Worm (Caenorhabditis elegans) whole organism, L2 larva: ENCODE data around the gene sos-1.
"Not testable (repeated sequence)": the region's sequence is repeated elsewhere in the genome, so short reads cannot be mapped to it uniquely, and the experiment has no call there.

Experiments used
- C34F6.9 ChIP-seq: fragments of 150-350 bp; optimal IDR thresholded peaks from 2 replicates; lab custom pipeline; 2014; ENCODE audit warnings: missing biosample characterization, missing genetic modification characterization
- F13H6.1 ChIP-seq: sonication (generic microtip); optimal IDR thresholded peaks from 2 replicates; lab custom pipeline; 2016; ENCODE audit warnings: missing genetic modification characterization, missing compliant biosample characterization
- R02D3.7 ChIP-seq: fragments of 150-350 bp; optimal IDR thresholded peaks from 2 replicates; lab custom pipeline; 2014; ENCODE audit warnings: missing biosample characterization, missing genetic modification characterization
- Y55F3AM.14 ChIP-seq: fragments of 200-800 bp; sonication (Bioruptor generic); optimal IDR thresholded peaks from 2 replicates; lab custom pipeline; 2018; ENCODE audit warnings: mild to moderate bottlenecking, missing genetic modification characterization, missing compliant biosample characterization
- ZK546.5 ChIP-seq: sonication (generic microtip); optimal IDR thresholded peaks from 2 replicates; lab custom pipeline; 2017; ENCODE audit warnings: missing biosample characterization, missing genetic modification characterization
- aly-2 ChIP-seq: fragments of 150-350 bp; optimal IDR thresholded peaks from 2 replicates; lab custom pipeline; 2014; ENCODE audit warnings: missing biosample characterization, missing genetic modification characterization
- blmp-1 ChIP-seq: sonication (generic microtip); optimal IDR thresholded peaks from 2 replicates; lab custom pipeline; 2017; ENCODE audit warnings: missing genetic modification characterization, mild to moderate bottlenecking, missing compliant biosample characterization, antibody characterized with exemption, moderate library complexity; ENCODE audit not compliant: insufficient read depth
- ceh-16 ChIP-seq: fragments of 150-350 bp; optimal IDR thresholded peaks from 2 replicates; lab custom pipeline; 2014; ENCODE audit warnings: missing biosample characterization, missing genetic modification characterization
- crh-2 ChIP-seq: sonication (generic microtip); optimal IDR thresholded peaks from 2 replicates; lab custom pipeline; 2017; ENCODE audit warnings: missing biosample characterization, missing genetic modification characterization
- dmd-4 ChIP-seq: sonication (generic microtip); optimal IDR thresholded peaks from 2 replicates; lab custom pipeline; 2017; ENCODE audit warnings: missing biosample characterization, missing genetic modification characterization
- egl-27 ChIP-seq: sonication (generic microtip); optimal IDR thresholded peaks from 3 replicates; lab custom pipeline; 2017; ENCODE audit warnings: missing biosample characterization, missing genetic modification reagents, missing genetic modification characterization
- elt-1 ChIP-seq: fragments of 150-350 bp; optimal IDR thresholded peaks from 2 replicates; lab custom pipeline; 2014; ENCODE audit warnings: missing biosample characterization, missing genetic modification characterization
- elt-3 ChIP-seq: sonication (generic microtip); optimal IDR thresholded peaks from 2 replicates; lab custom pipeline; 2017; ENCODE audit warnings: missing biosample characterization, missing genetic modification characterization
- fos-1 ChIP-seq: fragments of 150-350 bp; optimal IDR thresholded peaks from 2 replicates; lab custom pipeline; 2014; ENCODE audit warnings: missing biosample characterization, missing genetic modification characterization
- gmeb-1 ChIP-seq: fragments of 150-350 bp; optimal IDR thresholded peaks from 2 replicates; lab custom pipeline; 2014; ENCODE audit warnings: missing biosample characterization, missing genetic modification characterization
- lin-13 ChIP-seq: fragments of 150-350 bp; optimal IDR thresholded peaks from 2 replicates; lab custom pipeline; 2014; ENCODE audit warnings: missing biosample characterization, missing genetic modification reagents, missing genetic modification characterization
- lin-39 ChIP-seq: fragments of 150-350 bp; optimal IDR thresholded peaks from 2 replicates; lab custom pipeline; 2014; ENCODE audit warnings: missing biosample characterization, missing genetic modification reagents, missing genetic modification characterization
- lsy-2 ChIP-seq, 2 experiments: fragments of 150-350 bp in 1 of 2; sonication (generic microtip) in 1 of 2; optimal IDR thresholded peaks; 2 replicates each; lab custom pipeline; 2014 to 2017; ENCODE audit warnings: missing biosample characterization in 2 of 2, missing genetic modification characterization in 2 of 2
- mab-5 ChIP-seq: fragments of 150-350 bp; optimal IDR thresholded peaks from 2 replicates; lab custom pipeline; 2014; ENCODE audit warnings: missing biosample characterization, missing genetic modification characterization
- mbf-1 ChIP-seq: sonication (generic microtip); optimal IDR thresholded peaks from 2 replicates; lab custom pipeline; 2017; ENCODE audit warnings: missing biosample characterization, missing genetic modification characterization
- nhr-10 ChIP-seq: sonication (generic microtip); optimal IDR thresholded peaks from 2 replicates; lab custom pipeline; 2017; ENCODE audit warnings: missing biosample characterization, missing genetic modification characterization
- nhr-12 ChIP-seq: fragments of 150-350 bp; optimal IDR thresholded peaks from 2 replicates; lab custom pipeline; 2014; ENCODE audit warnings: missing biosample characterization, missing genetic modification characterization
- nhr-129 ChIP-seq: fragments of 150-350 bp; optimal IDR thresholded peaks from 2 replicates; lab custom pipeline; 2014; ENCODE audit warnings: missing biosample characterization, missing genetic modification characterization
- nhr-21 ChIP-seq: fragments of 150-350 bp; optimal IDR thresholded peaks from 2 replicates; lab custom pipeline; 2014; ENCODE audit warnings: missing biosample characterization, missing genetic modification characterization
- nhr-237 ChIP-seq: fragments of 150-350 bp; optimal IDR thresholded peaks from 2 replicates; lab custom pipeline; 2014; ENCODE audit warnings: missing biosample characterization, missing genetic modification characterization
- nhr-25 ChIP-seq: fragments of 150-350 bp; sonication (generic microtip); optimal IDR thresholded peaks from 3 replicates; lab custom pipeline; 2014; ENCODE audit warnings: missing biosample characterization, missing genetic modification characterization
- nhr-6 ChIP-seq: fragments of 150-350 bp; optimal IDR thresholded peaks from 2 replicates; lab custom pipeline; 2014; ENCODE audit warnings: missing biosample characterization, missing genetic modification characterization
- nhr-77 ChIP-seq: fragments of 150-350 bp; optimal IDR thresholded peaks from 2 replicates; lab custom pipeline; 2014; ENCODE audit warnings: missing biosample characterization, missing genetic modification characterization
- peb-1 ChIP-seq: fragments of 150-350 bp; optimal IDR thresholded peaks from 2 replicates; lab custom pipeline; 2014; ENCODE audit warnings: missing biosample characterization, missing genetic modification characterization
- skn-1 ChIP-seq: sonication (generic microtip); optimal IDR thresholded peaks from 2 replicates; lab custom pipeline; 2017; ENCODE audit warnings: missing biosample characterization, missing genetic modification characterization
- sma-3 ChIP-seq: sonication (generic microtip); optimal IDR thresholded peaks from 2 replicates; lab custom pipeline; 2016; ENCODE audit warnings: missing genetic modification reagents, missing genetic modification characterization, missing compliant biosample characterization
- sma-9 ChIP-seq, 2 experiments: fragments of 150-350 bp in 1 of 2; sonication (generic microtip) in 1 of 2; optimal IDR thresholded peaks; 2 replicates each; lab custom pipeline; 2014 to 2016; ENCODE audit warnings: missing genetic modification characterization in 2 of 2, mild to moderate bottlenecking in 1 of 2, missing biosample characterization in 1 of 2, missing compliant biosample characterization in 1 of 2, missing genetic modification reagents in 1 of 2, moderate library complexity in 1 of 2
- snpc-4 ChIP-seq: fragments of 150-350 bp; optimal IDR thresholded peaks from 2 replicates; lab custom pipeline; 2014; ENCODE audit warnings: missing biosample characterization, missing genetic modification characterization
- unc-55 ChIP-seq: fragments of 150-350 bp; sonication (generic microtip); optimal IDR thresholded peaks from 3 replicates; lab custom pipeline; 2014; ENCODE audit warnings: missing biosample characterization, missing genetic modification reagents, missing genetic modification characterization
- unc-62 ChIP-seq: fragments of 150-350 bp; optimal IDR thresholded peaks from 2 replicates; lab custom pipeline; 2014; ENCODE audit warnings: missing biosample characterization, missing genetic modification reagents, missing genetic modification characterization
- zag-1 ChIP-seq: fragments of 150-350 bp; optimal IDR thresholded peaks from 2 replicates; lab custom pipeline; 2014; ENCODE audit warnings: missing biosample characterization, missing genetic modification characterization
- ztf-11 ChIP-seq: sonication (generic microtip); optimal IDR thresholded peaks from 2 replicates; lab custom pipeline; 2017; ENCODE audit warnings: missing biosample characterization, missing genetic modification characterization

sos-1 gene

ce11 chrV:4483049-4483507 is 66.0 kb downstream of the sos-1 start, which contains the start of gene exc-15:
exc-15 (plus strand) TSS chrV:4483459.
- peak; percentile 15 for TF ChIP-seq gmeb-1
- TF ChIP-seq crh-2 (tag; lab: Kevin White, UChicago), result peak; percentile 29
- no peak for TF ChIP-seq aly-2 (tag; lab: Kevin White, UChicago)
- TF ChIP-seq skn-1, result peak; percentile 60
- TF ChIP-seq nhr-21 (tag; lab: Kevin White, UChicago), result peak; percentile 49
- no peak for TF ChIP-seq egl-27 (tag; lab: Kevin White, UChicago)
- TF ChIP-seq nhr-237, result no peak
- TF ChIP-seq ceh-16 (tag; lab: Kevin White, UChicago), result no peak
- TF ChIP-seq elt-1 (tag; lab: Kevin White, UChicago), result no peak
- no peak for TF ChIP-seq ztf-11
- TF ChIP-seq Y55F3AM.14, result peak; percentile 29
- peak; percentile 77 for TF ChIP-seq fos-1
- no peak for TF ChIP-seq ZK546.5 (tag; lab: Kevin White, UChicago)
- TF ChIP-seq lsy-2 (tag; optimal IDR thresholded peaks at IDR 0.05; lab: Kevin White, UChicago), result peak in 1 of 2 experiments; percentile 39
- peak; percentile 66 for TF ChIP-seq nhr-25 (tag; lab: Kevin White, UChicago)
- TF ChIP-seq nhr-6 (tag; lab: Kevin White, UChicago), result no peak
- TF ChIP-seq C34F6.9 (tag; lab: Kevin White, UChicago), result no peak
- peak; percentile 56 for TF ChIP-seq blmp-1
- no peak for TF ChIP-seq zag-1 (tag; lab: Kevin White, UChicago)
- TF ChIP-seq nhr-129 (tag; lab: Kevin White, UChicago), result peak; percentile 85
- TF ChIP-seq lin-13 (GFP tag; lab: Kevin White, UChicago), result no peak
- TF ChIP-seq sma-3 (GFP tag; lab: Kevin White, UChicago), result peak; percentile 19
- TF ChIP-seq unc-55 (GFP tag; lab: Kevin White, UChicago), result no peak
- peak; percentile 4 for TF ChIP-seq F13H6.1 (tag; lab: Kevin White, UChicago)
- TF ChIP-seq nhr-10 (tag; lab: Kevin White, UChicago), result no peak
- TF ChIP-seq nhr-12 (tag; lab: Kevin White, UChicago), result no peak
- no peak for TF ChIP-seq nhr-77
- TF ChIP-seq mab-5 (tag; lab: Kevin White, UChicago), result no peak
- peak; percentile 35 for TF ChIP-seq sma-9 (GFP tag; optimal IDR thresholded peaks at IDR 0.05; lab: Kevin White, UChicago)
- TF ChIP-seq sma-9 (tag; optimal IDR thresholded peaks at IDR 0.05; lab: Kevin White, UChicago), result no peak
- TF ChIP-seq lin-39 (tag; lab: Kevin White, UChicago), result no peak
- TF ChIP-seq dmd-4 (tag; lab: Kevin White, UChicago), result no peak
- no peak for TF ChIP-seq peb-1 (tag; lab: Kevin White, UChicago)
- no peak for TF ChIP-seq unc-62 (GFP tag; lab: Kevin White, UChicago)

ce11 chrV:4481823-4482222 is 67.3 kb downstream of the sos-1 start:
- TF ChIP-seq elt-3 (tag; lab: Kevin White, UChicago), result no peak
- no peak for TF ChIP-seq crh-2 (tag; lab: Kevin White, UChicago)
- no peak for TF ChIP-seq skn-1
- no peak for TF ChIP-seq zag-1 (tag; lab: Kevin White, UChicago)
- no peak for TF ChIP-seq snpc-4 (tag; lab: Kevin White, UChicago)
- TF ChIP-seq C34F6.9 (tag; lab: Kevin White, UChicago), result no peak

ce11 chrV:4474543-4474942 is 74.5 kb downstream of the sos-1 start, which contains the start of gene str-35:
str-35 (plus strand) TSS chrV:4474843.
- not testable (repeated sequence) for TF ChIP-seq sma-3 (GFP tag; lab: Kevin White, UChicago); mab-5 (tag; lab: Kevin White, UChicago); lin-39 (tag; lab: Kevin White, UChicago)
- TF ChIP-seq, all 48 proteins: peak for 0; not testable (repeated sequence) for 48

- TF ChIP-seq Y55F3AM.14 (no peak), R02D3.7 (tag; lab: Kevin White, UChicago) (no peak), mbf-1 (tag; lab: Kevin White, UChicago) (no peak)
- TF ChIP-seq, all 48 proteins: peak for 0
Observed at ce11 chrV:4471065-4471464, 78.0 kb downstream of the sos-1 start, which contains the start of gene T08H10.3. T08H10.3 (plus strand) TSS chrV:4471365.
